Worm (Caenorhabditis elegans) whole organism, L2 larva: ENCODE measurements around the gene F18E9.4.

Experiments used
- C34F6.9 ChIP-seq: fragments of 150-350 bp; optimal IDR thresholded peaks from 2 replicates; lab custom pipeline; 2014; ENCODE audit warnings: missing biosample characterization, missing genetic modification characterization
- F13H6.1 ChIP-seq: sonication (generic microtip); optimal IDR thresholded peaks from 2 replicates; lab custom pipeline; 2016; ENCODE audit warnings: missing genetic modification characterization, missing compliant biosample characterization
- R02D3.7 ChIP-seq: fragments of 150-350 bp; optimal IDR thresholded peaks from 2 replicates; lab custom pipeline; 2014; ENCODE audit warnings: missing biosample characterization, missing genetic modification characterization
- Y55F3AM.14 ChIP-seq: fragments of 200-800 bp; sonication (Bioruptor generic); optimal IDR thresholded peaks from 2 replicates; lab custom pipeline; 2018; ENCODE audit warnings: mild to moderate bottlenecking, missing genetic modification characterization, missing compliant biosample characterization
- ZK546.5 ChIP-seq: sonication (generic microtip); optimal IDR thresholded peaks from 2 replicates; lab custom pipeline; 2017; ENCODE audit warnings: missing biosample characterization, missing genetic modification characterization
- alr-1 ChIP-seq: fragments of 150-350 bp; optimal IDR thresholded peaks from 2 replicates; lab custom pipeline; 2014; ENCODE audit warnings: missing biosample characterization, missing genetic modification characterization
- aly-2 ChIP-seq: fragments of 150-350 bp; optimal IDR thresholded peaks from 2 replicates; lab custom pipeline; 2014; ENCODE audit warnings: missing biosample characterization, missing genetic modification characterization
- blmp-1 ChIP-seq: sonication (generic microtip); optimal IDR thresholded peaks from 2 replicates; lab custom pipeline; 2017; ENCODE audit warnings: missing genetic modification characterization, mild to moderate bottlenecking, missing compliant biosample characterization, antibody characterized with exemption, moderate library complexity; ENCODE audit not compliant: insufficient read depth
- ceh-16 ChIP-seq: fragments of 150-350 bp; optimal IDR thresholded peaks from 2 replicates; lab custom pipeline; 2014; ENCODE audit warnings: missing biosample characterization, missing genetic modification characterization
- ceh-82 ChIP-seq: fragments of 150-350 bp; optimal IDR thresholded peaks from 2 replicates; lab custom pipeline; 2014; ENCODE audit warnings: missing biosample characterization, missing genetic modification characterization
- crh-2 ChIP-seq: sonication (generic microtip); optimal IDR thresholded peaks from 2 replicates; lab custom pipeline; 2017; ENCODE audit warnings: missing biosample characterization, missing genetic modification characterization
- dmd-4 ChIP-seq: sonication (generic microtip); optimal IDR thresholded peaks from 2 replicates; lab custom pipeline; 2017; ENCODE audit warnings: missing biosample characterization, missing genetic modification characterization
- egl-27 ChIP-seq: sonication (generic microtip); optimal IDR thresholded peaks from 3 replicates; lab custom pipeline; 2017; ENCODE audit warnings: missing biosample characterization, missing genetic modification reagents, missing genetic modification characterization
- elt-1 ChIP-seq: fragments of 150-350 bp; optimal IDR thresholded peaks from 2 replicates; lab custom pipeline; 2014; ENCODE audit warnings: missing biosample characterization, missing genetic modification characterization
- elt-3 ChIP-seq: sonication (generic microtip); optimal IDR thresholded peaks from 2 replicates; lab custom pipeline; 2017; ENCODE audit warnings: missing biosample characterization, missing genetic modification characterization
- fos-1 ChIP-seq: fragments of 150-350 bp; optimal IDR thresholded peaks from 2 replicates; lab custom pipeline; 2014; ENCODE audit warnings: missing biosample characterization, missing genetic modification characterization
- gmeb-1 ChIP-seq: fragments of 150-350 bp; optimal IDR thresholded peaks from 2 replicates; lab custom pipeline; 2014; ENCODE audit warnings: missing biosample characterization, missing genetic modification characterization
- lin-11 ChIP-seq: fragments of 150-350 bp; sonication (generic microtip); optimal IDR thresholded peaks from 2 replicates; lab custom pipeline; 2014; ENCODE audit warnings: missing biosample characterization, missing genetic modification characterization, inconsistent platforms, mixed read lengths
- lin-13 ChIP-seq: fragments of 150-350 bp; optimal IDR thresholded peaks from 2 replicates; lab custom pipeline; 2014; ENCODE audit warnings: missing biosample characterization, missing genetic modification reagents, missing genetic modification characterization
- lin-39 ChIP-seq: fragments of 150-350 bp; optimal IDR thresholded peaks from 2 replicates; lab custom pipeline; 2014; ENCODE audit warnings: missing biosample characterization, missing genetic modification reagents, missing genetic modification characterization
- lsy-2 ChIP-seq, 2 experiments: fragments of 150-350 bp in 1 of 2; sonication (generic microtip) in 1 of 2; optimal IDR thresholded peaks; 2 replicates each; lab custom pipeline; 2014 to 2017; ENCODE audit warnings: missing biosample characterization in 2 of 2, missing genetic modification characterization in 2 of 2
- mab-5 ChIP-seq: fragments of 150-350 bp; optimal IDR thresholded peaks from 2 replicates; lab custom pipeline; 2014; ENCODE audit warnings: missing biosample characterization, missing genetic modification characterization
- mdl-1 ChIP-seq, 2 experiments: fragments of 150-350 bp in 1 of 2; sonication (generic microtip) in 1 of 2; optimal IDR thresholded peaks; 2 replicates each; lab custom pipeline; 2017; ENCODE audit warnings: missing biosample characterization in 2 of 2, missing genetic modification characterization in 2 of 2
- nhr-11 ChIP-seq: fragments of 150-350 bp; optimal IDR thresholded peaks from 2 replicates; lab custom pipeline; 2014; ENCODE audit warnings: missing biosample characterization, missing genetic modification characterization
- nhr-12 ChIP-seq: fragments of 150-350 bp; optimal IDR thresholded peaks from 2 replicates; lab custom pipeline; 2014; ENCODE audit warnings: missing biosample characterization, missing genetic modification characterization
- nhr-129 ChIP-seq: fragments of 150-350 bp; optimal IDR thresholded peaks from 2 replicates; lab custom pipeline; 2014; ENCODE audit warnings: missing biosample characterization, missing genetic modification characterization
- nhr-21 ChIP-seq: fragments of 150-350 bp; optimal IDR thresholded peaks from 2 replicates; lab custom pipeline; 2014; ENCODE audit warnings: missing biosample characterization, missing genetic modification characterization
- nhr-23 ChIP-seq: fragments of 150-350 bp; optimal IDR thresholded peaks from 2 replicates; lab custom pipeline; 2014; ENCODE audit warnings: missing biosample characterization, missing genetic modification reagents, missing genetic modification characterization
- nhr-237 ChIP-seq: fragments of 150-350 bp; optimal IDR thresholded peaks from 2 replicates; lab custom pipeline; 2014; ENCODE audit warnings: missing biosample characterization, missing genetic modification characterization
- nhr-25 ChIP-seq: fragments of 150-350 bp; sonication (generic microtip); optimal IDR thresholded peaks from 3 replicates; lab custom pipeline; 2014; ENCODE audit warnings: missing biosample characterization, missing genetic modification characterization
- nhr-6 ChIP-seq: fragments of 150-350 bp; optimal IDR thresholded peaks from 2 replicates; lab custom pipeline; 2014; ENCODE audit warnings: missing biosample characterization, missing genetic modification characterization
- nhr-77 ChIP-seq: fragments of 150-350 bp; optimal IDR thresholded peaks from 2 replicates; lab custom pipeline; 2014; ENCODE audit warnings: missing biosample characterization, missing genetic modification characterization
- peb-1 ChIP-seq: fragments of 150-350 bp; optimal IDR thresholded peaks from 2 replicates; lab custom pipeline; 2014; ENCODE audit warnings: missing biosample characterization, missing genetic modification characterization
- sem-4 ChIP-seq: fragments of 150-350 bp; optimal IDR thresholded peaks from 2 replicates; lab custom pipeline; 2014; ENCODE audit warnings: missing biosample characterization, missing genetic modification reagents, missing genetic modification characterization
- skn-1 ChIP-seq: sonication (generic microtip); optimal IDR thresholded peaks from 2 replicates; lab custom pipeline; 2017; ENCODE audit warnings: missing biosample characterization, missing genetic modification characterization
- sma-3 ChIP-seq: sonication (generic microtip); optimal IDR thresholded peaks from 2 replicates; lab custom pipeline; 2016; ENCODE audit warnings: missing genetic modification reagents, missing genetic modification characterization, missing compliant biosample characterization
- sma-9 ChIP-seq, 2 experiments: fragments of 150-350 bp in 1 of 2; sonication (generic microtip) in 1 of 2; optimal IDR thresholded peaks; 2 replicates each; lab custom pipeline; 2014 to 2016; ENCODE audit warnings: missing genetic modification characterization in 2 of 2, mild to moderate bottlenecking in 1 of 2, missing biosample characterization in 1 of 2, missing compliant biosample characterization in 1 of 2, missing genetic modification reagents in 1 of 2, moderate library complexity in 1 of 2
- unc-39 ChIP-seq: fragments of 150-350 bp; optimal IDR thresholded peaks from 2 replicates; lab custom pipeline; 2014; ENCODE audit warnings: missing biosample characterization, missing genetic modification characterization
- unc-55 ChIP-seq: fragments of 150-350 bp; sonication (generic microtip); optimal IDR thresholded peaks from 3 replicates; lab custom pipeline; 2014; ENCODE audit warnings: missing biosample characterization, missing genetic modification reagents, missing genetic modification characterization
- unc-62 ChIP-seq: fragments of 150-350 bp; optimal IDR thresholded peaks from 2 replicates; lab custom pipeline; 2014; ENCODE audit warnings: missing biosample characterization, missing genetic modification reagents, missing genetic modification characterization
- zag-1 ChIP-seq: fragments of 150-350 bp; optimal IDR thresholded peaks from 2 replicates; lab custom pipeline; 2014; ENCODE audit warnings: missing biosample characterization, missing genetic modification characterization
- ztf-1 ChIP-seq: fragments of 200-800 bp; sonication (Bioruptor generic); conservative IDR thresholded peaks from 2 replicates; pipeline ENCODE4 v1.3.6; 2022; ENCODE audit warnings: missing genetic modification characterization, missing compliant biosample characterization
- ztf-11 ChIP-seq: sonication (generic microtip); optimal IDR thresholded peaks from 2 replicates; lab custom pipeline; 2017; ENCODE audit warnings: missing biosample characterization, missing genetic modification characterization

The F18E9.4 gene

ce11 chrX:8545971-8546442 lies 34.3 kb upstream of the F18E9.4 start, which contains the start of gene sdha-1 (continued):
- no peak for TF ChIP-seq blmp-1 (tag; lab: Kevin White, UChicago)
- peak; percentile 44 to 88 for TF ChIP-seq lsy-2 (tag; optimal IDR thresholded peaks at IDR 0.05; lab: Kevin White, UChicago)
- no peak for TF ChIP-seq aly-2 (tag; lab: Kevin White, UChicago)
- peak; percentile 81 for TF ChIP-seq egl-27 (tag; lab: Kevin White, UChicago)
- no peak for TF ChIP-seq alr-1 (tag; lab: Kevin White, UChicago)
- no peak for TF ChIP-seq nhr-11 (tag; lab: Kevin White, UChicago)
- no peak for TF ChIP-seq ztf-11 (tag; lab: Kevin White, UChicago)
- peak; percentile 77 for TF ChIP-seq zag-1 (tag; lab: Kevin White, UChicago)
- peak; percentile 37 for TF ChIP-seq mab-5
- TF ChIP-seq lin-11 (tag; lab: Kevin White, UChicago): peak; percentile 62
- peak; percentile 88 for TF ChIP-seq sma-3 (GFP tag; lab: Kevin White, UChicago)
- peak; percentile 86 for TF ChIP-seq unc-55 (GFP tag; lab: Kevin White, UChicago)
- TF ChIP-seq nhr-12 (tag; lab: Kevin White, UChicago): no peak
- TF ChIP-seq ztf-1 (GFP tag; lab: Robert Waterston, UW): no peak
- no peak for TF ChIP-seq nhr-23 (tag; lab: Kevin White, UChicago)
- TF ChIP-seq nhr-77 (tag; lab: Kevin White, UChicago): no peak
- TF ChIP-seq ceh-82: no peak
- TF ChIP-seq R02D3.7 (tag; lab: Kevin White, UChicago): no peak
- peak; percentile 82 for TF ChIP-seq gmeb-1 (tag; lab: Kevin White, UChicago)
- peak; percentile 98 for TF ChIP-seq nhr-129 (tag; lab: Kevin White, UChicago)
- TF ChIP-seq ceh-16 (tag; lab: Kevin White, UChicago): peak; percentile 66
- no peak for TF ChIP-seq ZK546.5 (tag; lab: Kevin White, UChicago)
- TF ChIP-seq Y55F3AM.14 (GFP tag; lab: Kevin White, UChicago): peak; percentile 12
- no peak for TF ChIP-seq unc-62 (GFP tag; lab: Kevin White, UChicago)
- TF ChIP-seq sem-4 (tag; lab: Kevin White, UChicago): peak; percentile 85

- TF ChIP-seq fos-1 (tag; lab: Kevin White, UChicago): peak; percentile 34
- no peak for TF ChIP-seq lin-13 (GFP tag; lab: Kevin White, UChicago)
- peak; percentile 52 for TF ChIP-seq crh-2 (tag; lab: Kevin White, UChicago)
- peak; percentile 24 for TF ChIP-seq sma-9 (GFP tag; optimal IDR thresholded peaks at IDR 0.05; lab: Kevin White, UChicago)
- TF ChIP-seq sma-9 (tag; optimal IDR thresholded peaks at IDR 0.05; lab: Kevin White, UChicago): no peak
- peak; percentile 46 for TF ChIP-seq F13H6.1 (tag; lab: Kevin White, UChicago)
- no peak for TF ChIP-seq unc-55 (GFP tag; lab: Kevin White, UChicago)
These were observed 31.3 kb upstream of the F18E9.4 start, which contains the start of gene D2021.4 for ce11 chrX:8549026-8549425. TSS of gene D2021.4 (minus strand) at chrX:8549073.

- TF ChIP-seq crh-2 (tag; lab: Kevin White, UChicago) (peak; percentile 80), C34F6.9 (tag; lab: Kevin White, UChicago) (peak; percentile 68), peb-1 (tag; lab: Kevin White, UChicago) (no peak), sma-9 (GFP tag; optimal IDR thresholded peaks at IDR 0.05; lab: Kevin White, UChicago) (peak; percentile 82), sma-9 (tag; optimal IDR thresholded peaks at IDR 0.05; lab: Kevin White, UChicago) (no peak), dmd-4 (tag; lab: Kevin White, UChicago) (no peak), elt-3 (tag; lab: Kevin White, UChicago) (no peak), blmp-1 (tag; lab: Kevin White, UChicago) (peak; percentile 94), egl-27 (tag; lab: Kevin White, UChicago) (peak; percentile 40), fos-1 (tag; lab: Kevin White, UChicago) (peak; percentile 66), elt-1 (no peak), sem-4 (tag; lab: Kevin White, UChicago) (peak; percentile 41), nhr-25 (tag; lab: Kevin White, UChicago) (peak; percentile 95), mdl-1 (tag; optimal IDR thresholded peaks at IDR 0.05; lab: Kevin White, UChicago) (peak; percentile 49 to 88), ceh-16 (tag; lab: Kevin White, UChicago) (peak; percentile 77), unc-39 (tag; lab: Kevin White, UChicago) (no peak), lin-13 (GFP tag; lab: Kevin White, UChicago) (peak; percentile 41), nhr-12 (tag; lab: Kevin White, UChicago) (no peak), lin-39 (tag; lab: Kevin White, UChicago) (no peak), ceh-82 (no peak), nhr-6 (tag; lab: Kevin White, UChicago) (peak; percentile 73), gmeb-1 (tag; lab: Kevin White, UChicago) (peak; percentile 47), lsy-2 (tag; optimal IDR thresholded peaks at IDR 0.05; lab: Kevin White, UChicago) (peak in 1 of 2 experiments; percentile 40), nhr-21 (peak; percentile 66), skn-1 (tag; lab: Kevin White, UChicago) (no peak), F13H6.1 (tag; lab: Kevin White, UChicago) (peak; percentile 64), nhr-77 (tag; lab: Kevin White, UChicago) (no peak), nhr-237 (tag; lab: Kevin White, UChicago) (no peak), ZK546.5 (tag; lab: Kevin White, UChicago) (no peak), nhr-129 (tag; lab: Kevin White, UChicago) (peak; percentile 72), sma-3 (GFP tag; lab: Kevin White, UChicago) (peak; percentile 70)
These were observed 30.2 kb upstream of the F18E9.4 start for ce11 chrX:8550099-8550498.
